Fruit fly (Drosophila melanogaster): ENCODE data around the gene eff.

The eff gene

DNA sequence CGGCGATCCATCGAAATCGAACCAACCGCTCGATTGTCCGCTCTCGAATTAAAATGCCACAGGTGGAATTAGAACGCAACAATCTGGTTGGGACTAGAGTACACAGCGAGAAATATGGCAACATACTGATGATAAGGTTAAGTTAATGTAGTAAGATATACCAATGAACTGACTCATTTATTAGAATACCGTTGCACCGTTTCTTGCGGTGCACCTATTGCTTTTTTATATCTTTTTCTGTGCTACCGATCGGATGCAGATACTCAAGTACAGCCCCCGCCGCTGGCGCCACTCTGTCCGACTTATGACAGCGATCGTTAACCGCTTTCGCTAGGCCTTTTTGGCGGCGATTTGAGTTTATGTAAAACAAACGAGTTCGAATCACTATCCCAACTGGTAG, 21.0 kb downstream of the eff start (continued):
- no peak for TF ChIP-seq Dad (GFP tag; optimal IDR thresholded peaks at IDR 0.05)
- TF ChIP-seq CG18262 (tag; optimal IDR thresholded peaks at IDR 0.05) = no peak
- TF ChIP-seq sd (tag; optimal IDR thresholded peaks at IDR 0.05) = no peak
- TF ChIP-seq yki (optimal IDR thresholded peaks at IDR 0.05) = no peak
- no peak for TF ChIP-seq Hr3 (GFP tag; optimal IDR thresholded peaks at IDR 0.05)
- TF ChIP-seq PHDP (tag; optimal IDR thresholded peaks at IDR 0.05) = peak; percentile 13
- peak in 1 of 2 experiments; percentile 37 for TF ChIP-seq bsh (GFP tag; optimal IDR thresholded peaks at IDR 0.05)
- peak; percentile 51 for TF ChIP-seq row (GFP tag; IDR thresholded peaks at IDR 0.05)
- no peak for TF ChIP-seq CG11093 (GFP tag; IDR thresholded peaks at IDR 0.05)
- peak in 1 of 2 experiments; percentile 23 for TF ChIP-seq Pdp1 (GFP tag; optimal IDR thresholded peaks at IDR 0.05)
- TF ChIP-seq CG1024 (GFP tag; IDR thresholded peaks at IDR 0.05) = no peak
- no peak for TF ChIP-seq CrebB (tag; optimal IDR thresholded peaks at IDR 0.05)
- TF ChIP-seq tna (GFP tag; IDR thresholded peaks at IDR 0.05; ENCODE audit: partially characterized antibody) = no peak
- TF ChIP-seq mam (GFP tag; optimal IDR thresholded peaks at IDR 0.05) = no peak
- 0 out of 2 replicates have a peak, but pooled peaks have one; percentile 12 for TF ChIP-seq klu (GFP tag; IDR thresholded peaks at IDR 0.05)
- no peak for TF ChIP-seq Dll (GFP tag; IDR thresholded peaks at IDR 0.05; ENCODE audit: partially characterized antibody)
- no peak for TF ChIP-seq fd64A (GFP tag; optimal IDR thresholded peaks at IDR 0.05)
- TF ChIP-seq CG1647 (GFP tag; optimal IDR thresholded peaks at IDR 0.05) = no peak
- no peak for TF ChIP-seq Lim3 (GFP tag; IDR thresholded peaks at IDR 0.05)
- TF ChIP-seq crp (GFP tag; optimal IDR thresholded peaks at IDR 0.05) = no peak
- TF ChIP-seq CG6854 (GFP tag; optimal IDR thresholded peaks at IDR 0.05) = no peak
- TF ChIP-seq CG7963 (GFP tag; IDR thresholded peaks at IDR 0.05; ENCODE audit: partially characterized antibody) = no peak
- TF ChIP-seq Drgx (GFP tag; IDR thresholded peaks at IDR 0.05) = peak; percentile 70
- TF ChIP-seq Abd-B (GFP tag; optimal IDR thresholded peaks at IDR 0.05) = peak; percentile 29
- 0 out of 2 replicates have a peak, but pooled peaks have one; percentile 35 for TF ChIP-seq sens-2 (GFP tag; IDR thresholded peaks at IDR 0.05)
- peak; percentile 2 for TF ChIP-seq CG17385 (GFP tag; optimal IDR thresholded peaks at IDR 0.05)
- TF ChIP-seq NK7.1 (GFP tag; optimal IDR thresholded peaks at IDR 0.05) = no peak
- TF ChIP-seq Stat92E (GFP tag; optimal IDR thresholded peaks at IDR 0.05) = no peak
- no peak for TF ChIP-seq CG13296 (GFP tag; optimal IDR thresholded peaks at IDR 0.05)
- peak; percentile 4 for TF ChIP-seq CG2712 (tag; optimal IDR thresholded peaks at IDR 0.05)
- no peak for TF ChIP-seq jigr1 (GFP tag; IDR thresholded peaks at IDR 0.05)
- TF ChIP-seq CG8765 (GFP tag; IDR thresholded peaks at IDR 0.05) = no peak
- peak; percentile 49 for TF ChIP-seq Sox102F (GFP tag; optimal IDR thresholded peaks at IDR 0.05)
- 0 out of 2 replicates have a peak, but pooled peaks have one; percentile 28 for TF ChIP-seq seq (GFP tag; IDR thresholded peaks at IDR 0.05)
- peak; percentile 14 for TF ChIP-seq CG1603 (tag; optimal IDR thresholded peaks at IDR 0.05)
- peak in 1 of 2 experiments; percentile 30 for TF ChIP-seq Hr51 (GFP tag; optimal IDR thresholded peaks at IDR 0.05)
- no peak for TF ChIP-seq CG3847 (GFP tag; IDR thresholded peaks at IDR 0.05)
- no peak for TF ChIP-seq Elba2 (GFP tag; optimal IDR thresholded peaks at IDR 0.05)
- peak; percentile 28 for TF ChIP-seq grau (tag; optimal IDR thresholded peaks at IDR 0.05)
- no peak for TF ChIP-seq sima (GFP tag; optimal IDR thresholded peaks at IDR 0.05)
- 0 out of 3 replicates have a peak, but pooled peaks have one; percentile 44 for TF ChIP-seq ci (GFP tag; IDR thresholded peaks at IDR 0.05)
- TF ChIP-seq schlank (tag; optimal IDR thresholded peaks at IDR 0.05) = no peak
- TF ChIP-seq wor (GFP tag; IDR thresholded peaks at IDR 0.05) = no peak
- no peak for TF ChIP-seq Fer1 (GFP tag; optimal IDR thresholded peaks at IDR 0.05)
- TF ChIP-seq H2.0 (GFP tag; IDR thresholded peaks at IDR 0.05) = no peak
- TF ChIP-seq CG10366 (GFP tag; IDR thresholded peaks at IDR 0.05) = peak; percentile 33; the same call in 1 of the 2 replicates
- no peak for TF ChIP-seq Dip3 (GFP tag; optimal IDR thresholded peaks at IDR 0.05)
- no peak for TF ChIP-seq CG7928 (GFP tag; optimal IDR thresholded peaks at IDR 0.05)
- no peak for TF ChIP-seq psq (GFP tag; optimal IDR thresholded peaks at IDR 0.05)

Measured in whole organism, embryonic.